Worm (Caenorhabditis elegans): ENCODE measurements around the gene sra-11.

Gene sra-11

DNA sequence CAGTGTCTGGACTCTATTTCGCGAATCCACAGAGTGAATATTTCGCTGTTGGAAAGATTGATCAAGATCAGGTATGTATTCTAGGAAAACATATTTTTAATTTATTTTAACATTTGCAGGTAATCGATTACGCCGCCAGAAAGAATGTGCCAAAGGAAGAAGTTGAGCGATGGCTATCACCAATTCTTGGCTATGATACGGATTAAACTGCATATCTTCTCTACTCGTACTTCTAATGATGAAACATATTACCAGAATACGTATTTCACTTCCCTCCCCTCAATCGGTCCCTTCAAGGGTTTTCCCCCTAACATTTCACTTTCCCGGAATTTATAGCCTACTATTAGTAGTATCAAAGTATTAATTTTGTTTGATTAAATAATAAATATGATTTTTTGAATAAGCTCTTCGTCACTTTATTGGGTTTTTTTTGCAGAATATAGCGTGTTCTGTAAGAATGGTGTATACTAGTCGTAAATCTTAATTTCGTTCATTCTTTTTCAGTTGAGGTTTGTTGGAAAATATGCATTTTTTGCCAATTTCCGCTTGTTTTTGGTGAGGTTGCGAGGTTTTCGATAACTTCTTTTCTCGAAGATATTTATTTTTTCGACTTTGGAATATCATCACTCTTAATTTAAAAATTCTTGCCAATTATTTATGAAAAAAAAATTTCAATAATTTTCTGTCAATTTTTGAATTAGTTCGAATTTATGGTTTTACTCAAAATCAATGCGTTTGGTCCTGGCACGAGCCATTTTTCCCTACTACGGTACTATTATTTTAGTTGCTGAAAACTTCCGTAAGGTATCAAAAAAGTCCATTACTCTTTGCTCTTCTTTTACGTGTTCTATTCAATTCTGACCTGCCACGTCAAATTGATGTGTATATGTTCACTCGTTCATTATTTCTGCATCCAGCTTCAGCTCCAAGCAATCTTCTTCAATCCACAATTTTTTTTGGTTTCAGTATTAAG, 20.8 kb upstream of the sra-11 start:
- TF ChIP-seq mab-9 (GFP tag; IDR thresholded peaks at IDR 0.05) (no peak), nhr-77 (tag; optimal IDR thresholded peaks at IDR 0.05) (no peak), nhr-11 (tag; optimal IDR thresholded peaks at IDR 0.05) (no peak), hlh-17 (GFP tag; optimal IDR thresholded peaks at IDR 0.05; ENCODE audit: borderline replicate concordance) (no peak), isw-1 (GFP tag; IDR thresholded peaks at IDR 0.05) (no peak), ama-1 (optimal IDR thresholded peaks at IDR 0.05) (no peak), pax-3 (tag; optimal IDR thresholded peaks at IDR 0.05) (no peak), snpc-4 (tag; optimal IDR thresholded peaks at IDR 0.05) (no peak), zip-4 (GFP tag; optimal IDR thresholded peaks at IDR 0.05) (no peak), irx-1 (tag; optimal IDR thresholded peaks at IDR 0.05) (no peak), alr-1 (tag; optimal IDR thresholded peaks at IDR 0.05; ENCODE audit: borderline replicate concordance) (no peak), ceh-8 (GFP tag; optimal IDR thresholded peaks at IDR 0.05) (no peak), ztf-11 (tag; optimal IDR thresholded peaks at IDR 0.05) (no peak), nhr-84 (tag; optimal IDR thresholded peaks at IDR 0.05) (no peak), hpl-2 (GFP tag; optimal IDR thresholded peaks at IDR 0.05) (no peak), fos-1 (tag; optimal IDR thresholded peaks at IDR 0.05) (no peak)

DNA sequence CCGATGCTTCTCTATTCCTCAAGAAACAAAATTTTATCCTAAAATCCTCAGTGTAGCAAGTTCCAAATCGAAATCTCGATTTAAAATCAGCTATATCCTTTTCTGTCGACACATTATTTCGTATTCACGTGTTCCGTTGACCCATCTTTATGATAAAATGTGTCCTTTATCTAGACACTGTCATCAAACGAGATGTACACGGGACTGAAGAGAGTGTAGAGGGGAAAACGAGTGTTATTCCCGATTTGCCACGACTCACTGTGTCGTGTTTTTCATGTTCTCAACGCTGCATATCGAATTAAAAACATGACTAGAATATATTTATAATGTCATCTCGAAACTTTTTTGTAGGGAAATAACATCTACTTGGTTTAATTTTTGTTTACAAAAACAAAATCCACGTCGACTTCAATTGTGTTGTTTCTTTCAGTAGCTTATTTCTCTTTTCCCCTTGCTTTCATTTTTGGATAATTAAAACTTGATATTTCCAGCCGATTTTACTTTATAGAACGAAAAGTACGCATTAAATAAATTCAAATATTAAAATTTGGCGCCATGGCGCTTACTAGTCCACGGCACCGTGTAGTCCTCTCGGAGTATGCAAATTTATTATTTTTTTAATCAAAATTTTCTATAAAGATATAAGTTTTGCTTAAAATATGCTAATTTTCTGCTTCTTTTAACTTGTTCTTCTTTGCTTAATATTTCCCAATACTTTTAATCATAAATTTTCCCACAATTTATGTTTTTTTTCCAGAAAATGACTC, 15.9 kb upstream of the sra-11 start, which contains the start of gene metr-1:
Gene metr-1, plus strand, starts transcription at position 758 of the 767 bp plus-strand sequence.
- peak; percentile 31 for TF ChIP-seq blmp-1 (tag; optimal IDR thresholded peaks at IDR 0.05)
- no peak for TF ChIP-seq isw-1 (GFP tag; IDR thresholded peaks at IDR 0.05)
- no peak for TF ChIP-seq ceh-90 (tag; optimal IDR thresholded peaks at IDR 0.05)
- peak; percentile 33; the same call in 1 of the 2 replicates for TF ChIP-seq nhr-19 (GFP tag; conservative IDR thresholded peaks at IDR 0.05)
- TF ChIP-seq mef-2 (tag; optimal IDR thresholded peaks at IDR 0.05), result no peak
- no peak for TF ChIP-seq C16A3.4 (tag; optimal IDR thresholded peaks at IDR 0.05)
- peak; percentile 82 to 86 for TF ChIP-seq efl-1 (optimal IDR thresholded peaks at IDR 0.05)
- peak; percentile 77 to 96 for TF ChIP-seq efl-1 (GFP tag; optimal IDR thresholded peaks at IDR 0.05 in 1 of 2)
- TF ChIP-seq sox-4 (tag; optimal IDR thresholded peaks at IDR 0.05), result no peak
- no peak for TF ChIP-seq nhr-77 (tag; optimal IDR thresholded peaks at IDR 0.05)
- TF ChIP-seq lin-35 (GFP tag; optimal IDR thresholded peaks at IDR 0.05), result peak; percentile 71 to 72
- TF ChIP-seq Y116A8C.19 (tag; optimal IDR thresholded peaks at IDR 0.05; ENCODE audit: borderline replicate concordance), result no peak
- no peak for TF ChIP-seq nhr-28 (tag; optimal IDR thresholded peaks at IDR 0.05)
- peak; percentile 37 for TF ChIP-seq rnt-1 (tag; optimal IDR thresholded peaks at IDR 0.05)
- no peak for TF ChIP-seq aly-2 (tag; optimal IDR thresholded peaks at IDR 0.05)
- TF ChIP-seq snpc-4 (tag; optimal IDR thresholded peaks at IDR 0.05), result no peak
- TF ChIP-seq lin-15B (tag; optimal IDR thresholded peaks at IDR 0.05), result no peak
- TF ChIP-seq C04F5.9 (tag; optimal IDR thresholded peaks at IDR 0.05), result no peak
- no peak for TF ChIP-seq nhr-237 (tag; optimal IDR thresholded peaks at IDR 0.05)
- no peak for TF ChIP-seq ceh-88 (GFP tag; IDR thresholded peaks at IDR 0.05)
- TF ChIP-seq nhr-84 (tag; optimal IDR thresholded peaks at IDR 0.05), result no peak
- TF ChIP-seq mab-9 (GFP tag; IDR thresholded peaks at IDR 0.05), result no peak
- TF ChIP-seq ama-1 (optimal IDR thresholded peaks at IDR 0.05), result no peak
- TF ChIP-seq lsy-2 (tag; optimal IDR thresholded peaks at IDR 0.05), result peak in 1 of 2 experiments; percentile 24
- TF ChIP-seq elt-3 (tag; optimal IDR thresholded peaks at IDR 0.05), result peak in 1 of 6 experiments; percentile 4
- no peak for TF ChIP-seq fkh-4 (tag; optimal IDR thresholded peaks at IDR 0.05; ENCODE audit: borderline replicate concordance)
- no peak for TF ChIP-seq swsn-7 (tag; optimal IDR thresholded peaks at IDR 0.05)
- TF ChIP-seq pax-3 (tag; optimal IDR thresholded peaks at IDR 0.05), result no peak
- TF ChIP-seq ets-5 (GFP tag; IDR thresholded peaks at IDR 0.05), result no peak
- TF ChIP-seq nhr-11 (tag; optimal IDR thresholded peaks at IDR 0.05), result no peak
- peak; percentile 31 for TF ChIP-seq nhr-20 (tag; optimal IDR thresholded peaks at IDR 0.05)
- no peak for TF ChIP-seq ceh-8 (GFP tag; optimal IDR thresholded peaks at IDR 0.05)
- peak; percentile 60 for TF ChIP-seq nhr-47 (tag; optimal IDR thresholded peaks at IDR 0.05)
- no peak for TF ChIP-seq mdl-1 (tag; optimal IDR thresholded peaks at IDR 0.05)
- TF ChIP-seq hlh-4 (tag; optimal IDR thresholded peaks at IDR 0.05), result no peak
- TF ChIP-seq C34B4.2 (tag; optimal IDR thresholded peaks at IDR 0.05), result no peak
- no peak for TF ChIP-seq nhr-90 (tag; optimal IDR thresholded peaks at IDR 0.05; ENCODE audit: poor library complexity)
- no peak for TF ChIP-seq zip-4 (GFP tag; optimal IDR thresholded peaks at IDR 0.05)
- peak; percentile 21 for TF ChIP-seq irx-1 (tag; optimal IDR thresholded peaks at IDR 0.05)
- no peak for TF ChIP-seq unc-30 (tag; optimal IDR thresholded peaks at IDR 0.05)
- no peak for TF ChIP-seq hpl-2 (GFP tag; optimal IDR thresholded peaks at IDR 0.05)
- no peak for TF ChIP-seq F16B12.6 (tag; optimal IDR thresholded peaks at IDR 0.05)

All from whole organism, L1 larva.